Worm (Caenorhabditis elegans) whole organism, L4 larva: ENCODE measurements around the gene hch-1.

Experiments
- F10B5.3 ChIP-seq: sonication (generic microtip); optimal IDR thresholded peaks from 2 replicates; lab custom pipeline; 2016; ENCODE audit warnings: mild to moderate bottlenecking, missing genetic modification characterization, missing compliant biosample characterization
- F26F4.8 ChIP-seq: fragments of 200-800 bp; sonication (Bioruptor generic); conservative IDR thresholded peaks from 2 replicates; pipeline ENCODE4 v1.3.6; 2022; ENCODE audit warnings: missing genetic modification characterization, missing compliant biosample characterization
- F44E2.7 ChIP-seq: fragments of 200-800 bp; sonication (Bioruptor generic); IDR thresholded peaks from 2 replicates; pipeline ENCODE4 v2.1.2; 2022; ENCODE audit warnings: missing genetic modification characterization, missing compliant biosample characterization
- Y75B8A.6 ChIP-seq: fragments of 200-800 bp; sonication (Bioruptor generic); IDR thresholded peaks from 2 replicates; pipeline ENCODE4 v1.3.6; 2022; ENCODE audit warnings: missing genetic modification reagents, missing genetic modification characterization, missing compliant biosample characterization
- aha-1 ChIP-seq: fragments of 150-350 bp; peaks from one replicate; lab custom pipeline; 2014; ENCODE audit warnings: missing biosample characterization, missing genetic modification characterization
- aly-2 ChIP-seq: sonication (generic microtip); optimal IDR thresholded peaks from 2 replicates; lab custom pipeline; 2018; ENCODE audit warnings: missing biosample characterization, missing genetic modification characterization
- ama-1 ChIP-seq: fragments of 150-350 bp; optimal IDR thresholded peaks from 2 replicates; lab custom pipeline; 2014; ENCODE audit warnings: inconsistent platforms, mixed read lengths
- arid-1 ChIP-seq: fragments of 200-800 bp; sonication (Bioruptor generic); conservative IDR thresholded peaks from 2 replicates; pipeline ENCODE4 v1.3.6; 2022; ENCODE audit warnings: missing genetic modification reagents, missing genetic modification characterization, missing compliant biosample characterization
- ceh-20 ChIP-seq: fragments of 200-800 bp; sonication (Bioruptor generic); IDR thresholded peaks from 2 replicates; pipeline ENCODE4 v1.3.6; 2022; ENCODE audit warnings: missing genetic modification reagents, missing genetic modification characterization, missing compliant biosample characterization
- daf-12 ChIP-seq: fragments of 150-350 bp; optimal IDR thresholded peaks from 2 replicates; lab custom pipeline; 2014; ENCODE audit warnings: missing biosample characterization, missing genetic modification reagents, missing genetic modification characterization
- daf-16 ChIP-seq, 3 experiments: sonication (generic microtip); optimal IDR thresholded peaks; 2 replicates each; lab custom pipeline; 2016 to 2017; ENCODE audit warnings: missing genetic modification characterization in 3 of 3, missing genetic modification reagents in 3 of 3, mild to moderate bottlenecking in 2 of 3, missing compliant biosample characterization in 2 of 3, missing biosample characterization in 1 of 3, moderate library complexity in 1 of 3
- duxl-1 ChIP-seq: sonication (generic microtip); optimal IDR thresholded peaks from 2 replicates; lab custom pipeline; 2016; ENCODE audit warnings: mild to moderate bottlenecking, missing genetic modification characterization, moderate library complexity, missing compliant biosample characterization; ENCODE audit not compliant: poor library complexity
- egl-27 ChIP-seq: sonication (generic microtip); optimal IDR thresholded peaks from 3 replicates; lab custom pipeline; 2017; ENCODE audit warnings: missing biosample characterization, missing genetic modification reagents, missing genetic modification characterization
- egl-43 ChIP-seq: fragments of 200-800 bp; sonication (Bioruptor generic); IDR thresholded peaks from 2 replicates; pipeline ENCODE4 v1.3.6; 2022; ENCODE audit warnings: missing genetic modification reagents, missing genetic modification characterization, missing compliant biosample characterization
- hmg-1.1 ChIP-seq: fragments of 200-800 bp; sonication (Bioruptor generic); IDR thresholded peaks from 2 replicates; pipeline ENCODE4 v1.3.6; 2022; ENCODE audit warnings: missing genetic modification reagents, missing genetic modification characterization, missing compliant biosample characterization
- jun-1 ChIP-seq: fragments of 150-350 bp; optimal IDR thresholded peaks from 2 replicates; lab custom pipeline; 2014; ENCODE audit warnings: missing biosample characterization, missing genetic modification reagents, missing genetic modification characterization
- lin-1 ChIP-seq: fragments of 200-800 bp; sonication (Bioruptor generic); IDR thresholded peaks from 2 replicates; pipeline ENCODE4 v1.3.6; 2022; ENCODE audit warnings: missing genetic modification reagents, missing genetic modification characterization, missing compliant biosample characterization
- lin-39 ChIP-seq: fragments of 150-350 bp; optimal IDR thresholded peaks from 2 replicates; lab custom pipeline; 2014; ENCODE audit warnings: missing biosample characterization, missing genetic modification reagents, missing genetic modification characterization
- lir-3 ChIP-seq: sonication (generic microtip); optimal IDR thresholded peaks from 2 replicates; lab custom pipeline; 2016; ENCODE audit warnings: mild to moderate bottlenecking, missing genetic modification characterization, missing compliant biosample characterization
- madf-5 ChIP-seq, 2 experiments: fragments of 200-800 bp; sonication (Bioruptor generic); IDR thresholded peaks; 2 replicates each; pipeline ENCODE4 v1.3.6; 2022; ENCODE audit warnings: missing compliant biosample characterization in 2 of 2, missing genetic modification characterization in 2 of 2
- mep-1 ChIP-seq: fragments of 150-350 bp; sonication (generic microtip); optimal IDR thresholded peaks from 3 replicates; lab custom pipeline; 2014; ENCODE audit warnings: missing biosample characterization, missing genetic modification characterization
- mes-2 ChIP-seq: sonication (generic microtip); optimal IDR thresholded peaks from 2 replicates; lab custom pipeline; 2016; ENCODE audit warnings: missing genotype, mild to moderate bottlenecking, missing genetic modification characterization, missing compliant biosample characterization; ENCODE audit not compliant: poor library complexity, severe bottlenecking
- mxl-3 ChIP-seq: fragments of 200-800 bp; sonication (Bioruptor generic); optimal IDR thresholded peaks from 2 replicates; lab custom pipeline; 2018; ENCODE audit warnings: mild to moderate bottlenecking, missing genetic modification characterization, missing compliant biosample characterization
- nhr-102 ChIP-seq: sonication (generic microtip); optimal IDR thresholded peaks from 2 replicates; lab custom pipeline; 2016; ENCODE audit warnings: mild to moderate bottlenecking, missing genetic modification characterization, moderate library complexity, missing compliant biosample characterization
- nhr-11 ChIP-seq: fragments of 150-350 bp; optimal IDR thresholded peaks from 2 replicates; lab custom pipeline; 2014; ENCODE audit warnings: missing biosample characterization, missing genetic modification characterization
- nhr-111 ChIP-seq: fragments of 200-800 bp; sonication (Bioruptor generic); optimal IDR thresholded peaks from 2 replicates; lab custom pipeline; 2018; ENCODE audit warnings: mild to moderate bottlenecking, missing genetic modification characterization, missing compliant biosample characterization
- nhr-28 ChIP-seq: fragments of 150-350 bp; optimal IDR thresholded peaks from 2 replicates; lab custom pipeline; 2014; ENCODE audit warnings: missing biosample characterization, missing genetic modification characterization
- nhr-41 ChIP-seq: fragments of 200-800 bp; sonication (Bioruptor generic); IDR thresholded peaks from 2 replicates; pipeline ENCODE4 v1.3.6; 2022; ENCODE audit warnings: missing genetic modification reagents, missing genetic modification characterization, missing compliant biosample characterization
- nhr-42 ChIP-seq: fragments of 200-800 bp; sonication (Bioruptor generic); IDR thresholded peaks from 2 replicates; pipeline ENCODE4 v1.3.6; 2022; ENCODE audit warnings: missing genetic modification characterization, missing compliant biosample characterization
- nhr-6 ChIP-seq: fragments of 150-350 bp; optimal IDR thresholded peaks from 2 replicates; lab custom pipeline; 2014; ENCODE audit warnings: missing biosample characterization, missing genetic modification characterization
- nhr-77 ChIP-seq: fragments of 150-350 bp; optimal IDR thresholded peaks from 2 replicates; lab custom pipeline; 2014; ENCODE audit warnings: missing biosample characterization, missing genetic modification characterization
- pha-4 ChIP-seq, 2 experiments: fragments of 150-350 bp in 1 of 2; fragments of 200-800 bp in 1 of 2; sonication (Bioruptor generic) in 1 of 2; IDR thresholded peaks in 1 of 2; optimal IDR thresholded peaks in 1 of 2; 2 replicates each; pipeline versions ENCODE4 v1.3.6 to Lab custom; 2014 to 2022; ENCODE audit warnings: missing genetic modification characterization in 2 of 2, missing genetic modification reagents in 2 of 2, missing biosample characterization in 1 of 2, missing compliant biosample characterization in 1 of 2
- pqm-1 ChIP-seq: sonication (generic microtip); optimal IDR thresholded peaks from 2 replicates; lab custom pipeline; 2017; ENCODE audit warnings: missing biosample characterization, missing genetic modification characterization
- saeg-2 ChIP-seq: fragments of 200-800 bp; sonication (Bioruptor generic); IDR thresholded peaks from 2 replicates; pipeline ENCODE4 v1.3.6; 2022; ENCODE audit warnings: missing genetic modification reagents, missing genetic modification characterization, missing compliant biosample characterization
- tag-97 ChIP-seq: fragments of 200-800 bp; sonication (Bioruptor generic); IDR thresholded peaks from 2 replicates; pipeline ENCODE4 v1.3.6; 2022; ENCODE audit warnings: missing genetic modification characterization, missing compliant biosample characterization
- tra-1 ChIP-seq: fragments of 200-800 bp; sonication (Bioruptor generic); IDR thresholded peaks from 2 replicates; pipeline ENCODE4 v1.3.6; 2022; ENCODE audit warnings: missing genetic modification reagents, missing genetic modification characterization, missing compliant biosample characterization
- unc-62 ChIP-seq, 3 experiments: fragments of 150-350 bp in 1 of 3; sonication (generic microtip); optimal IDR thresholded peaks in 2 of 3; peaks in 1 of 3; 1 replicate in 1 of 3; 2 replicates in 2 of 3; lab custom pipeline; 2014 to 2017; ENCODE audit warnings: missing biosample characterization in 3 of 3, missing genetic modification characterization in 3 of 3, missing genetic modification reagents in 3 of 3, missing genotype in 1 of 3
- vab-7 ChIP-seq: fragments of 200-800 bp; sonication (Bioruptor generic); IDR thresholded peaks from 2 replicates; pipeline ENCODE4 v1.3.6; 2022; ENCODE audit warnings: missing genetic modification reagents, missing genetic modification characterization, missing compliant biosample characterization
- zfp-2 ChIP-seq: sonication (generic microtip); optimal IDR thresholded peaks from 2 replicates; lab custom pipeline; 2016; ENCODE audit warnings: mild to moderate bottlenecking, missing genetic modification characterization, missing compliant biosample characterization
- zfp-3 ChIP-seq: fragments of 200-800 bp; sonication (Bioruptor generic); conservative IDR thresholded peaks from 2 replicates; pipeline ENCODE4 v1.3.6; 2022; ENCODE audit warnings: missing genetic modification reagents, missing genetic modification characterization, missing compliant biosample characterization
- ztf-11 ChIP-seq: fragments of 150-350 bp; optimal IDR thresholded peaks from 2 replicates; lab custom pipeline; 2014; ENCODE audit warnings: missing biosample characterization, missing genetic modification characterization

hch-1 gene

ce11 chrX:14706698-14707285 lies 7.0 kb upstream of the hch-1 start, which contains the start of gene tmem-184 (continued):
- TF ChIP-seq Y75B8A.6, result no peak
- no peak for TF ChIP-seq nhr-42 (GFP tag; lab: Robert Waterston, UW)
- no peak for TF ChIP-seq egl-43 (GFP tag; lab: Robert Waterston, UW)
- TF ChIP-seq pha-4 (GFP tag; IDR thresholded peaks at IDR 0.05; lab: Robert Waterston, UW), result peak; percentile 54; the same call in 1 of the 2 replicates
- TF ChIP-seq pha-4 (tag; optimal IDR thresholded peaks at IDR 0.05; lab: Kevin White, UChicago), result no peak
- 0 out of 2 replicates have a peak, but pooled peaks have one; percentile 22 for TF ChIP-seq zfp-3
- peak; percentile 44 for TF ChIP-seq nhr-28 (tag; lab: Kevin White, UChicago)
- TF ChIP-seq vab-7 (GFP tag; lab: Robert Waterston, UW), result 0 out of 2 replicates have a peak, but pooled peaks have one; percentile 11
- TF ChIP-seq unc-62 (GFP tag; optimal IDR thresholded peaks at IDR 0.05 in 1 of 2; lab: Kevin White, UChicago), result peak; percentile 70 to 92
- no peak for TF ChIP-seq unc-62 (tag; optimal IDR thresholded peaks at IDR 0.05; lab: Kevin White, UChicago)
- no peak for TF ChIP-seq nhr-6
- TF ChIP-seq nhr-11 (tag; lab: Kevin White, UChicago), result no peak
- TF ChIP-seq lin-39 (tag; lab: Kevin White, UChicago), result no peak
- peak; percentile 36 for TF ChIP-seq nhr-102 (tag; lab: Kevin White, UChicago)
- TF ChIP-seq madf-5 (GFP tag; IDR thresholded peaks at IDR 0.05; lab: Robert Waterston, UW), result no peak
- no peak for TF ChIP-seq nhr-111
- peak; percentile 0 for TF ChIP-seq mes-2 (tag; lab: Kevin White, UChicago)
- TF ChIP-seq lin-1 (GFP tag; lab: Robert Waterston, UW), result no peak
- no peak for TF ChIP-seq daf-12 (tag; lab: Kevin White, UChicago)
- TF ChIP-seq hmg-1.1 (GFP tag; lab: Robert Waterston, UW), result 0 out of 2 replicates have a peak, but pooled peaks have one; percentile 9
- TF ChIP-seq aly-2 (tag; lab: Kevin White, UChicago), result no peak
- no peak for TF ChIP-seq ama-1
- peak; percentile 62 for TF ChIP-seq nhr-77 (tag; lab: Kevin White, UChicago)
- TF ChIP-seq tag-97 (GFP tag; lab: Robert Waterston, UW), result no peak
- TF ChIP-seq egl-27, result no peak
- no peak for TF ChIP-seq lir-3
- no peak for TF ChIP-seq ztf-11 (tag; lab: Kevin White, UChicago)
- TF ChIP-seq jun-1 (tag; lab: Kevin White, UChicago), result no peak
- TF ChIP-seq mep-1 (tag; lab: Kevin White, UChicago), result peak; percentile 43
- peak; percentile 26; the same call in 1 of the 2 replicates for TF ChIP-seq ceh-20
- TF ChIP-seq pqm-1 (tag; lab: Kevin White, UChicago), result peak; percentile 9
- TF ChIP-seq arid-1 (GFP tag; lab: Robert Waterston, UW), result no peak
- TF ChIP-seq saeg-2 (GFP tag; lab: Robert Waterston, UW), result no peak
- no peak for TF ChIP-seq F26F4.8 (GFP tag; lab: Robert Waterston, UW)
- no peak for TF ChIP-seq F44E2.7
- peak in 1 of 2 experiments; percentile 90 for TF ChIP-seq daf-16 (GFP tag; optimal IDR thresholded peaks at IDR 0.05; lab: Kevin White, UChicago)
- TF ChIP-seq daf-16 (tag; optimal IDR thresholded peaks at IDR 0.05; lab: Kevin White, UChicago), result peak; percentile 94
- TF ChIP-seq nhr-41 (GFP tag; lab: Robert Waterston, UW), result no peak
- peak; percentile 29 for TF ChIP-seq mxl-3 (GFP tag; lab: Kevin White, UChicago)
- no peak for TF ChIP-seq F10B5.3
- peak; percentile 94 for TF ChIP-seq tra-1
- TF ChIP-seq zfp-2, result no peak

ce11 chrX:14704933-14705332 lies 5.2 kb upstream of the hch-1 start:
- no peak for TF ChIP-seq duxl-1
- peak; percentile 14; the same call in 1 of the 2 replicates for TF ChIP-seq egl-43 (GFP tag; lab: Robert Waterston, UW)
- peak; percentile 28 for TF ChIP-seq aha-1 (tag; lab: Kevin White, UChicago)
